In the genomic region with DNA sequence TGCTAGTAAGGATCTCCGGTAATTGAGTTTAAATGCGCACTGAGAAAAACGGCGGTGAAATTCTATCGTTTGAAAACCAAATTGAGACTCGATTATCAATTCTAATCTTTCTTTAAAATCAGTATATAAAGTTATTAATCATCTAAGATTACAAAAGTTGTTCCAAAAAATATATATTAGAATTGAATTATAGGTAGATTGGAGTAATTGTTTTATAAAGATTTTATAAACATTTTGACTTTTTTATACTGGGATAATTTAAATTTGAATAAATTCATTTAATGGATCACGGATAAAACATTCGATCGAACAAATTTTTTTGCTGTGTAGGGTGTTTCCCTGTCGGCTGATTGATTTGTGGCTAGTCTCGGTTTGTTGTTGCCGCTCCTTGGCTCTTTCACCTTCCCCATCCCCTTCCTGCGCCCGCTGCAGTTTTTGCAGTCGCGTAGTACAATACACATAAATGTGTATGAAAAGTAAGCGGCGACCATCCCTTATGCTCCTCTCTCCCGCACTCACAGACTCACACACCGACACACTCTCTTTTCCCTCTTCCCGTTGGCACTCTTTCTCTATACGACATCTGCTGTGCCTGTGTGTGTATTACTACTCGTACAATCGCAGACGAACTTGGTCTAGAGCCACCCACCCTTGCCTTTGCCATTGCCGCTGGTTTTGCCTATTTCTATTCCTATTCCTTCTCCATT, we compare ENCODE assay signal across 2 fruit fly cellular contexts.
TF ChIP-seq lines count a peak whose summit lies in the region.

No protein-coding gene starts in this region.

TF ChIP-seq in whole organism, embryonic, 481 proteins besides CTCF, POLR2A, EP300 and RAD21 (continued from another document and continues in another):
- TF ChIP-seq D (optimal IDR thresholded peaks at IDR 0.05; lab: Kevin White, UChicago), result no peak
- peak; percentile 79 for TF ChIP-seq D (GFP tag; optimal IDR thresholded peaks at IDR 0.05; lab: Kevin White, UChicago)
- TF ChIP-seq tio (GFP tag; optimal IDR thresholded peaks at IDR 0.05; lab: Kevin White, UChicago), result peak; percentile 81
- TF ChIP-seq corto (GFP tag; optimal IDR thresholded peaks at IDR 0.05; lab: Kevin White, UChicago), result no peak
- TF ChIP-seq kay (GFP tag; optimal IDR thresholded peaks at IDR 0.05; lab: Kevin White, UChicago), result peak; percentile 2
- peak; percentile 31 for TF ChIP-seq CG5180 (GFP tag; optimal IDR thresholded peaks at IDR 0.05; lab: Kevin White, UChicago)
- TF ChIP-seq CG7357 (GFP tag; IDR thresholded peaks at IDR 0.05; lab: Robert Waterston, UW), result no peak
- TF ChIP-seq CG13624 (GFP tag; optimal IDR thresholded peaks at IDR 0.05; lab: Kevin White, UChicago), result no peak
- TF ChIP-seq stwl (tag; optimal IDR thresholded peaks at IDR 0.05; lab: Kevin White, UChicago), result peak; percentile 4
- TF ChIP-seq Ravus (GFP tag; IDR thresholded peaks at IDR 0.05; lab: Robert Waterston, UW), result no peak
- TF ChIP-seq CG9876 (GFP tag; optimal IDR thresholded peaks at IDR 0.05; lab: Kevin White, UChicago), result no peak
- TF ChIP-seq Six4 (GFP tag; optimal IDR thresholded peaks at IDR 0.05; lab: Kevin White, UChicago), result peak; percentile 66
- TF ChIP-seq Bteb2 (GFP tag; optimal IDR thresholded peaks at IDR 0.05; lab: Kevin White, UChicago), result peak; percentile 10
- TF ChIP-seq grau (tag; optimal IDR thresholded peaks at IDR 0.05; lab: Kevin White, UChicago), result peak; percentile 87
- no peak for TF ChIP-seq fd64A (GFP tag; optimal IDR thresholded peaks at IDR 0.05; lab: Kevin White, UChicago)
- no peak for TF ChIP-seq CG1832 (GFP tag; optimal IDR thresholded peaks at IDR 0.05; lab: Kevin White, UChicago)
- no peak for TF ChIP-seq Optix (GFP tag; IDR thresholded peaks at IDR 0.05; lab: Robert Waterston, UW)
- no peak for TF ChIP-seq GATAe (GFP tag; conservative IDR thresholded peaks at IDR 0.05; lab: Robert Waterston, UW)
- peak; percentile 49; the same call in 1 of the 2 replicates for TF ChIP-seq sisA (GFP tag; IDR thresholded peaks at IDR 0.05; lab: Robert Waterston, UW)
- peak; percentile 48 for TF ChIP-seq twi (tag; optimal IDR thresholded peaks at IDR 0.05; lab: Kevin White, UChicago)
- peak; percentile 32; the same call in 2 of the 3 replicates for TF ChIP-seq tgo (GFP tag; IDR thresholded peaks at IDR 0.05; lab: Robert Waterston, UW)
- TF ChIP-seq Mrtf (GFP tag; IDR thresholded peaks at IDR 0.05; lab: Robert Waterston, UW), result no peak
- TF ChIP-seq psq (GFP tag; optimal IDR thresholded peaks at IDR 0.05; lab: Kevin White, UChicago), result peak; percentile 25
- TF ChIP-seq CG3407 (GFP tag; optimal IDR thresholded peaks at IDR 0.05; lab: Kevin White, UChicago), result peak; percentile 70
- TF ChIP-seq lab (GFP tag; optimal IDR thresholded peaks at IDR 0.05; lab: Kevin White, UChicago), result peak; percentile 48
- no peak for TF ChIP-seq Gsc (GFP tag; IDR thresholded peaks at IDR 0.05; lab: Robert Waterston, UW)
- TF ChIP-seq tin (GFP tag; optimal IDR thresholded peaks at IDR 0.05; lab: Kevin White, UChicago), result peak; percentile 55
- TF ChIP-seq ind (GFP tag; optimal IDR thresholded peaks at IDR 0.05; lab: Kevin White, UChicago), result peak; percentile 45
- no peak for TF ChIP-seq ash1 (GFP tag; optimal IDR thresholded peaks at IDR 0.05; lab: Kevin White, UChicago)
- TF ChIP-seq pan (optimal IDR thresholded peaks at IDR 0.05; lab: Kevin White, UChicago), result no peak
- peak in 1 of 2 experiments; percentile 34 for TF ChIP-seq pan (GFP tag; optimal IDR thresholded peaks at IDR 0.05 in 1 of 2, IDR thresholded peaks at IDR 0.05 in 1 of 2)
- TF ChIP-seq Rfx (GFP tag; IDR thresholded peaks at IDR 0.05; lab: Robert Waterston, UW), result no peak
- TF ChIP-seq Doc3 (GFP tag; IDR thresholded peaks at IDR 0.05; lab: Robert Waterston, UW; ENCODE audit: partially characterized antibody), result no peak
- TF ChIP-seq Dip3 (GFP tag; optimal IDR thresholded peaks at IDR 0.05; lab: Kevin White, UChicago), result no peak
- peak; percentile 19 for TF ChIP-seq CG8290 (GFP tag; optimal IDR thresholded peaks at IDR 0.05; lab: Kevin White, UChicago)
- peak in 1 of 2 experiments; percentile 23 for TF ChIP-seq CG8290 (tag; optimal IDR thresholded peaks at IDR 0.05; lab: Kevin White, UChicago)
- TF ChIP-seq MBD-R2 (GFP tag; IDR thresholded peaks at IDR 0.05; lab: Robert Waterston, UW), result no peak
- TF ChIP-seq sens-2 (GFP tag; IDR thresholded peaks at IDR 0.05; lab: Robert Waterston, UW), result no peak
- TF ChIP-seq Max (GFP tag; optimal IDR thresholded peaks at IDR 0.05; lab: Kevin White, UChicago), result peak; percentile 38
- peak; percentile 75 for TF ChIP-seq Meics (GFP tag; optimal IDR thresholded peaks at IDR 0.05; lab: Kevin White, UChicago)
- TF ChIP-seq gce (GFP tag; IDR thresholded peaks at IDR 0.05; lab: Robert Waterston, UW), result no peak
- peak; percentile 93 for TF ChIP-seq CG18262 (tag; optimal IDR thresholded peaks at IDR 0.05; lab: Kevin White, UChicago)
- no peak for TF ChIP-seq dati (GFP tag; IDR thresholded peaks at IDR 0.05; lab: Robert Waterston, UW)
- TF ChIP-seq Ets97D (GFP tag; optimal IDR thresholded peaks at IDR 0.05; lab: Kevin White, UChicago), result no peak
- peak; percentile 48 for TF ChIP-seq Lhr (GFP tag; optimal IDR thresholded peaks at IDR 0.05; lab: Kevin White, UChicago)
- TF ChIP-seq CG30403 (GFP tag; optimal IDR thresholded peaks at IDR 0.05; lab: Kevin White, UChicago), result peak; percentile 87
- TF ChIP-seq CrebB (tag; optimal IDR thresholded peaks at IDR 0.05; lab: Kevin White, UChicago), result no peak
- no peak for TF ChIP-seq CG4328 (GFP tag; optimal IDR thresholded peaks at IDR 0.05; lab: Kevin White, UChicago)
- no peak for TF ChIP-seq tx (GFP tag; optimal IDR thresholded peaks at IDR 0.05; lab: Kevin White, UChicago)
- no peak for TF ChIP-seq insv (GFP tag; optimal IDR thresholded peaks at IDR 0.05; lab: Kevin White, UChicago)
- TF ChIP-seq org-1 (GFP tag; optimal IDR thresholded peaks at IDR 0.05; lab: Kevin White, UChicago), result peak; percentile 74
- peak; percentile 25 for TF ChIP-seq CG3163 (GFP tag; optimal IDR thresholded peaks at IDR 0.05; lab: Kevin White, UChicago)
- no peak for TF ChIP-seq CG7372 (GFP tag; IDR thresholded peaks at IDR 0.05; lab: Robert Waterston, UW)
- TF ChIP-seq yki (optimal IDR thresholded peaks at IDR 0.05; lab: Kevin White, UChicago), result peak; percentile 16
- TF ChIP-seq D19A (tag; optimal IDR thresholded peaks at IDR 0.05; lab: Kevin White, UChicago), result peak; percentile 91
- TF ChIP-seq Xrp1 (GFP tag; IDR thresholded peaks at IDR 0.05; lab: Robert Waterston, UW), result peak; percentile 82
- TF ChIP-seq CG9609 (GFP tag; optimal IDR thresholded peaks at IDR 0.05; lab: Kevin White, UChicago), result no peak
- peak; percentile 52 for TF ChIP-seq CG2202 (tag; optimal IDR thresholded peaks at IDR 0.05; lab: Kevin White, UChicago)
- peak in 1 of 3 experiments; percentile 96 for TF ChIP-seq lola (GFP tag; optimal IDR thresholded peaks at IDR 0.05; lab: Kevin White, UChicago)
- no peak for TF ChIP-seq Dll (GFP tag; IDR thresholded peaks at IDR 0.05; lab: Robert Waterston, UW; ENCODE audit: partially characterized antibody)
- TF ChIP-seq Awh (GFP tag; IDR thresholded peaks at IDR 0.05; lab: Robert Waterston, UW), result no peak
- 0 out of 4 replicates have a peak, but pooled peaks have one; percentile 2 for TF ChIP-seq Gug (GFP tag; IDR thresholded peaks at IDR 0.05; lab: Robert Waterston, UW)

TF ChIP-seq in whole organism, prepupa, 60 proteins besides CTCF, POLR2A, EP300 and RAD21 (continued from another document):
- TF ChIP-seq CG32006 (GFP tag; optimal IDR thresholded peaks at IDR 0.05; lab: Kevin White, UChicago) (peak; percentile 55), CG6854 (GFP tag; optimal IDR thresholded peaks at IDR 0.05; lab: Kevin White, UChicago) (no peak), Hr38 (GFP tag; optimal IDR thresholded peaks at IDR 0.05; lab: Kevin White, UChicago) (no peak), cyc (GFP tag; optimal IDR thresholded peaks at IDR 0.05; lab: Kevin White, UChicago) (peak; percentile 16), spab (GFP tag; optimal IDR thresholded peaks at IDR 0.05; lab: Kevin White, UChicago) (peak; percentile 20), svp (GFP tag; lab: Kevin White, UChicago) (peak; percentile 64), Eip93F (GFP tag; optimal IDR thresholded peaks at IDR 0.05; lab: Kevin White, UChicago) (no peak), CG3919 (GFP tag; optimal IDR thresholded peaks at IDR 0.05; lab: Kevin White, UChicago) (peak; percentile 9), OdsH (GFP tag; optimal IDR thresholded peaks at IDR 0.05; lab: Kevin White, UChicago) (peak; percentile 39), acj6 (GFP tag; optimal IDR thresholded peaks at IDR 0.05; lab: Kevin White, UChicago) (peak; percentile 48), vri (GFP tag; optimal IDR thresholded peaks at IDR 0.05; lab: Kevin White, UChicago) (peak; percentile 10), Smox (GFP tag; optimal IDR thresholded peaks at IDR 0.05; lab: Kevin White, UChicago) (peak; percentile 43), Eip78C (GFP tag; lab: Kevin White, UChicago) (peak; percentile 73), Lpt (GFP tag; optimal IDR thresholded peaks at IDR 0.05; lab: Kevin White, UChicago) (no peak), CG4318 (GFP tag; optimal IDR thresholded peaks at IDR 0.05; lab: Kevin White, UChicago) (no peak), CG11902 (GFP tag; optimal IDR thresholded peaks at IDR 0.05; lab: Kevin White, UChicago) (no peak), CG7368 (GFP tag; optimal IDR thresholded peaks at IDR 0.05; lab: Kevin White, UChicago) (no peak), ss (GFP tag; optimal IDR thresholded peaks at IDR 0.05; lab: Kevin White, UChicago) (peak in 1 of 2 experiments; percentile 45), CG31627 (GFP tag; optimal IDR thresholded peaks at IDR 0.05; lab: Kevin White, UChicago) (peak; percentile 25), Gug (GFP tag; IDR thresholded peaks at IDR 0.05; lab: Robert Waterston, UW) (no peak), CG11762 (GFP tag; optimal IDR thresholded peaks at IDR 0.05; lab: Kevin White, UChicago; ENCODE audit: insufficient read depth) (no peak), dsx (GFP tag; optimal IDR thresholded peaks at IDR 0.05; lab: Kevin White, UChicago; ENCODE audit: poor library complexity, severe bottlenecking) (no peak), fd85E (GFP tag; optimal IDR thresholded peaks at IDR 0.05; lab: Kevin White, UChicago) (no peak), achi (GFP tag; optimal IDR thresholded peaks at IDR 0.05; lab: Kevin White, UChicago) (peak; percentile 32), lz (GFP tag; optimal IDR thresholded peaks at IDR 0.05; lab: Kevin White, UChicago) (peak; percentile 23), fkh (GFP tag; optimal IDR thresholded peaks at IDR 0.05; lab: Kevin White, UChicago) (no peak), topi (GFP tag; optimal IDR thresholded peaks at IDR 0.05; lab: Kevin White, UChicago) (peak; percentile 19), dac (GFP tag; optimal IDR thresholded peaks at IDR 0.05; lab: Kevin White, UChicago) (peak; percentile 6), Ets21C (GFP tag; optimal IDR thresholded peaks at IDR 0.05; lab: Kevin White, UChicago) (no peak), CG8632 (GFP tag; optimal IDR thresholded peaks at IDR 0.05; lab: Kevin White, UChicago) (peak; percentile 43), CG9139 (GFP tag; optimal IDR thresholded peaks at IDR 0.05; lab: Kevin White, UChicago) (no peak), esn (GFP tag; optimal IDR thresholded peaks at IDR 0.05; lab: Kevin White, UChicago) (peak; percentile 45), net (GFP tag; optimal IDR thresholded peaks at IDR 0.05; lab: Kevin White, UChicago) (peak; percentile 19), Ets96B (tag; optimal IDR thresholded peaks at IDR 0.05; lab: Kevin White, UChicago) (peak; percentile 22), CG6808 (GFP tag; optimal IDR thresholded peaks at IDR 0.05; lab: Kevin White, UChicago) (no peak), CG3032 (tag; optimal IDR thresholded peaks at IDR 0.05; lab: Kevin White, UChicago) (peak; percentile 49), eg (GFP tag; IDR thresholded peaks at IDR 0.05; lab: Robert Waterston, UW) (no peak), CG11294 (GFP tag; IDR thresholded peaks at IDR 0.05; lab: Robert Waterston, UW) (no peak), Eip75B (GFP tag; optimal IDR thresholded peaks at IDR 0.05; lab: Kevin White, UChicago) (peak; percentile 11), Met (GFP tag; optimal IDR thresholded peaks at IDR 0.05; lab: Kevin White, UChicago) (peak; percentile 50), Hr4 (GFP tag; optimal IDR thresholded peaks at IDR 0.05; lab: Kevin White, UChicago) (no peak)
TF ChIP-seq in whole organism, prepupa: peak in this region for 31.
